Fruit fly (Drosophila melanogaster) whole organism, prepupa: ENCODE measurements around the gene Nuak.
A peak's percentile ranks its signal among the peaks of the same experiment; 100 is the strongest.

Experiments used
- Blimp-1 ChIP-seq: fragments of 200-800 bp; sonication (Bioruptor generic); optimal IDR thresholded peaks from 3 replicates; lab custom pipeline; 2017; ENCODE audit warnings: missing biosample characterization, missing genetic modification characterization, mild to moderate bottlenecking, moderate library complexity, missing genetic modification reagents
- CG10631 ChIP-seq: fragments of 200-800 bp; sonication (Bioruptor generic); optimal IDR thresholded peaks from 2 replicates; lab custom pipeline; 2016; ENCODE audit warnings: missing biosample characterization, missing genetic modification characterization
- CG10669 ChIP-seq: fragments of 200-800 bp; sonication (Bioruptor generic); optimal IDR thresholded peaks from 3 replicates; lab custom pipeline; 2018; ENCODE audit warnings: missing biosample characterization, mild to moderate bottlenecking, missing genetic modification characterization, moderate library complexity
- CG11294 ChIP-seq: fragments of 200-800 bp; sonication (Bioruptor generic); IDR thresholded peaks from 2 replicates; pipeline ENCODE4 v1.3.6; 2022; ENCODE audit warnings: missing biosample characterization, missing genetic modification characterization
- CG11762 ChIP-seq: fragments of 200-800 bp; sonication (Bioruptor generic); optimal IDR thresholded peaks from 3 replicates; lab custom pipeline; 2016; ENCODE audit warnings: missing biosample characterization, missing genetic modification characterization; ENCODE audit not compliant: insufficient read depth
- CG11902 ChIP-seq: fragments of 200-800 bp; sonication (Bioruptor generic); optimal IDR thresholded peaks from 3 replicates; lab custom pipeline; 2016; ENCODE audit warnings: missing biosample characterization, missing genetic modification characterization
- CG15336 ChIP-seq: fragments of 200-800 bp; sonication (Bioruptor generic); IDR thresholded peaks from 2 replicates; pipeline ENCODE4 v1.3.6; 2022; ENCODE audit warnings: missing biosample characterization, missing genetic modification characterization
- CG3032 ChIP-seq: fragments of 200-800 bp; optimal IDR thresholded peaks from 2 replicates; lab custom pipeline; 2019; ENCODE audit warnings: missing biosample characterization, mild to moderate bottlenecking, missing genetic modification characterization, moderate library complexity
- CG31627 ChIP-seq: fragments of 200-800 bp; sonication (Bioruptor generic); optimal IDR thresholded peaks from 3 replicates; lab custom pipeline; 2016; ENCODE audit warnings: missing biosample characterization, missing genetic modification characterization
- CG34406 ChIP-seq: fragments of 200-800 bp; sonication (Bioruptor generic); optimal IDR thresholded peaks from 3 replicates; lab custom pipeline; 2016; ENCODE audit warnings: missing biosample characterization, missing genetic modification characterization
- CG3919 ChIP-seq: fragments of 200-800 bp; sonication (Bioruptor generic); optimal IDR thresholded peaks from 3 replicates; lab custom pipeline; 2016; ENCODE audit warnings: missing biosample characterization, missing genetic modification characterization
- CG4318 ChIP-seq: fragments of 200-800 bp; sonication (Bioruptor generic); optimal IDR thresholded peaks from 3 replicates; lab custom pipeline; 2017; ENCODE audit warnings: missing biosample characterization, mild to moderate bottlenecking, missing genetic modification characterization
- CG6163 ChIP-seq: fragments of 200-800 bp; sonication (Bioruptor generic); IDR thresholded peaks from 3 replicates; pipeline ENCODE4 v1.3.6; 2022; ENCODE audit warnings: missing biosample characterization, missing genetic modification characterization
- CG6276 ChIP-seq: fragments of 200-800 bp; sonication (Bioruptor generic); optimal IDR thresholded peaks from 2 replicates; lab custom pipeline; 2017; ENCODE audit warnings: missing biosample characterization, mild to moderate bottlenecking, missing genetic modification characterization
- CG6792 ChIP-seq: fragments of 200-800 bp; sonication (Bioruptor generic); optimal IDR thresholded peaks from 3 replicates; lab custom pipeline; 2016; ENCODE audit warnings: missing biosample characterization, missing genetic modification characterization
- CG6808 ChIP-seq: fragments of 200-800 bp; sonication (Bioruptor generic); optimal IDR thresholded peaks from 3 replicates; lab custom pipeline; 2017; ENCODE audit warnings: missing biosample characterization, missing genetic modification characterization, mild to moderate bottlenecking, moderate library complexity, missing genetic modification reagents
- CG6854 ChIP-seq: fragments of 200-800 bp; sonication (Bioruptor generic); optimal IDR thresholded peaks from 2 replicates; lab custom pipeline; 2017; ENCODE audit warnings: missing biosample characterization, mild to moderate bottlenecking, missing genetic modification characterization
- CG7368 ChIP-seq: fragments of 200-800 bp; sonication (Bioruptor generic); optimal IDR thresholded peaks from 3 replicates; lab custom pipeline; 2016; ENCODE audit warnings: missing biosample characterization, missing genetic modification characterization
- CG8119 ChIP-seq: fragments of 200-800 bp; sonication (Bioruptor generic); IDR thresholded peaks from 3 replicates; pipeline ENCODE4 v1.3.6; 2022; ENCODE audit warnings: missing biosample characterization, missing genetic modification characterization
- CG8632 ChIP-seq: fragments of 200-800 bp; sonication (Bioruptor generic); optimal IDR thresholded peaks from 3 replicates; lab custom pipeline; 2016; ENCODE audit warnings: missing biosample characterization, missing genetic modification characterization
- CG9139 ChIP-seq: fragments of 200-800 bp; sonication (Bioruptor generic); optimal IDR thresholded peaks from 3 replicates; lab custom pipeline; 2017; ENCODE audit warnings: missing biosample characterization, mild to moderate bottlenecking, missing genetic modification characterization
- Eip75B ChIP-seq: fragments of 200-800 bp; sonication (Bioruptor generic); optimal IDR thresholded peaks from 3 replicates; lab custom pipeline; 2016; ENCODE audit warnings: missing biosample characterization, missing genetic modification characterization
- Eip78C ChIP-seq: fragments of 200-800 bp; sonication (Bioruptor generic); peaks from one replicate; lab custom pipeline; 2016; ENCODE audit warnings: missing biosample characterization, missing genetic modification characterization
- Eip93F ChIP-seq: fragments of 200-800 bp; sonication (Bioruptor generic); optimal IDR thresholded peaks from 2 replicates; lab custom pipeline; 2016; ENCODE audit warnings: missing biosample characterization, mild to moderate bottlenecking, missing genetic modification characterization
- Ets21C ChIP-seq: fragments of 200-800 bp; sonication (Bioruptor generic); optimal IDR thresholded peaks from 3 replicates; lab custom pipeline; 2016; ENCODE audit warnings: missing biosample characterization, missing genetic modification characterization
- Ets96B ChIP-seq: fragments of 200-800 bp; optimal IDR thresholded peaks from 2 replicates; lab custom pipeline; 2019; ENCODE audit warnings: missing biosample characterization, mild to moderate bottlenecking, missing genetic modification characterization, moderate library complexity
- Gug ChIP-seq: fragments of 200-800 bp; sonication (Bioruptor generic); IDR thresholded peaks from 2 replicates; pipeline ENCODE4 v1.3.6; 2022; ENCODE audit warnings: missing biosample characterization, missing genetic modification characterization
- Hr39 ChIP-seq: fragments of 200-800 bp; sonication (Bioruptor generic); optimal IDR thresholded peaks from 2 replicates; lab custom pipeline; 2016; ENCODE audit warnings: missing biosample characterization, missing genetic modification characterization
- Hr4 ChIP-seq: fragments of 200-800 bp; sonication (Bioruptor generic); optimal IDR thresholded peaks from 3 replicates; lab custom pipeline; 2016; ENCODE audit warnings: missing biosample characterization, missing genetic modification characterization
- Lpt ChIP-seq: fragments of 200-800 bp; sonication (Bioruptor generic); optimal IDR thresholded peaks from 3 replicates; lab custom pipeline; 2016; ENCODE audit warnings: missing biosample characterization, missing genetic modification characterization
- OdsH ChIP-seq: fragments of 200-800 bp; sonication (Bioruptor generic); optimal IDR thresholded peaks from 3 replicates; lab custom pipeline; 2016; ENCODE audit warnings: missing biosample characterization, missing genetic modification characterization
- Smox ChIP-seq: fragments of 200-800 bp; sonication (Bioruptor generic); optimal IDR thresholded peaks from 3 replicates; lab custom pipeline; 2016; ENCODE audit warnings: missing biosample characterization, missing genetic modification characterization
- Sox102F ChIP-seq: fragments of 200-800 bp; sonication (Bioruptor generic); optimal IDR thresholded peaks from 2 replicates; lab custom pipeline; 2016; ENCODE audit warnings: missing biosample characterization, mild to moderate bottlenecking, missing genetic modification characterization
- Sox14 ChIP-seq: fragments of 200-800 bp; sonication (Bioruptor generic); optimal IDR thresholded peaks from 3 replicates; lab custom pipeline; 2016; ENCODE audit warnings: missing biosample characterization, missing genetic modification characterization
- Sox15 ChIP-seq: fragments of 200-800 bp; sonication (Bioruptor generic); optimal IDR thresholded peaks from 3 replicates; lab custom pipeline; 2016; ENCODE audit warnings: missing biosample characterization, missing genetic modification characterization
- achi ChIP-seq: fragments of 200-800 bp; sonication (Bioruptor generic); optimal IDR thresholded peaks from 3 replicates; lab custom pipeline; 2016; ENCODE audit warnings: missing biosample characterization, missing genetic modification characterization
- cyc ChIP-seq: fragments of 200-800 bp; sonication (Bioruptor generic); optimal IDR thresholded peaks from 3 replicates; lab custom pipeline; 2016; ENCODE audit warnings: missing biosample characterization, missing genetic modification characterization
- dac ChIP-seq: fragments of 200-800 bp; sonication (Bioruptor generic); optimal IDR thresholded peaks from 2 replicates; lab custom pipeline; 2017; ENCODE audit warnings: missing biosample characterization, mild to moderate bottlenecking, missing genetic modification characterization
- dsx ChIP-seq: fragments of 200-800 bp; optimal IDR thresholded peaks from 3 replicates; lab custom pipeline; 2019; ENCODE audit warnings: missing biosample characterization, mild to moderate bottlenecking, missing genetic modification characterization, moderate library complexity; ENCODE audit not compliant: poor library complexity, severe bottlenecking
- esn ChIP-seq: fragments of 200-800 bp; sonication (Bioruptor generic); optimal IDR thresholded peaks from 2 replicates; lab custom pipeline; 2016; ENCODE audit warnings: missing biosample characterization, mild to moderate bottlenecking, missing genetic modification characterization, moderate library complexity
- fd85E ChIP-seq: fragments of 200-800 bp; sonication (Bioruptor generic); optimal IDR thresholded peaks from 3 replicates; lab custom pipeline; 2016; ENCODE audit warnings: missing biosample characterization, missing genetic modification characterization
- net ChIP-seq: fragments of 200-800 bp; sonication (Bioruptor generic); optimal IDR thresholded peaks from 3 replicates; lab custom pipeline; 2016; ENCODE audit warnings: missing biosample characterization, missing genetic modification characterization
- pdm3 ChIP-seq: fragments of 200-800 bp; sonication (Bioruptor generic); optimal IDR thresholded peaks from 3 replicates; lab custom pipeline; 2016; ENCODE audit warnings: missing biosample characterization, missing genetic modification characterization
- spab ChIP-seq: fragments of 200-800 bp; sonication (Bioruptor generic); optimal IDR thresholded peaks from 2 replicates; lab custom pipeline; 2017; ENCODE audit warnings: missing biosample characterization, mild to moderate bottlenecking, missing genetic modification characterization, missing genetic modification reagents
- ss ChIP-seq, 2 experiments: fragments of 200-800 bp; sonication (Bioruptor generic); optimal IDR thresholded peaks; 2 replicates in 1 of 2; 3 replicates in 1 of 2; lab custom pipeline; 2017 to 2018; ENCODE audit warnings: mild to moderate bottlenecking in 2 of 2, missing biosample characterization in 2 of 2, missing genetic modification characterization in 2 of 2, moderate library complexity in 1 of 2
- svp ChIP-seq: fragments of 200-800 bp; sonication (Bioruptor generic); peaks from one replicate; lab custom pipeline; 2016; ENCODE audit warnings: missing biosample characterization, missing genetic modification characterization
- topi ChIP-seq: fragments of 200-800 bp; sonication (Bioruptor generic); optimal IDR thresholded peaks from 3 replicates; lab custom pipeline; 2016; ENCODE audit warnings: missing biosample characterization, missing genetic modification characterization
- vri ChIP-seq: fragments of 200-800 bp; sonication (Bioruptor generic); optimal IDR thresholded peaks from 3 replicates; lab custom pipeline; 2016; ENCODE audit warnings: missing biosample characterization, mild to moderate bottlenecking, missing genetic modification characterization

Gene Nuak

dm6 chr3R:10268865-10269442, 4.8 kb downstream of the Nuak start (continued):
- TF ChIP-seq vri (GFP tag; lab: Kevin White, UChicago): peak; percentile 60
- peak; percentile 79 for TF ChIP-seq CG34406 (GFP tag; lab: Kevin White, UChicago)
- peak; percentile 58 for TF ChIP-seq CG6276
- TF ChIP-seq dac (GFP tag; lab: Kevin White, UChicago): peak; percentile 16
- TF ChIP-seq Eip75B: peak; percentile 72
- TF ChIP-seq Eip93F (GFP tag; lab: Kevin White, UChicago): peak; percentile 64
- TF ChIP-seq CG10631: peak; percentile 66
- TF ChIP-seq CG3032 (tag; lab: Kevin White, UChicago): peak; percentile 57
- TF ChIP-seq CG6808 (GFP tag; lab: Kevin White, UChicago): peak; percentile 39
- TF ChIP-seq topi (GFP tag; lab: Kevin White, UChicago): peak; percentile 91
- peak; percentile 4 for TF ChIP-seq fd85E (GFP tag; lab: Kevin White, UChicago)
- peak; percentile 81 for TF ChIP-seq Sox14 (GFP tag; lab: Kevin White, UChicago)
- peak; percentile 94 for TF ChIP-seq cyc (GFP tag; lab: Kevin White, UChicago)
- TF ChIP-seq net (GFP tag; lab: Kevin White, UChicago): peak; percentile 53
- TF ChIP-seq OdsH: peak; percentile 82
- TF ChIP-seq Ets96B: peak; percentile 52
- peak; percentile 72 for TF ChIP-seq CG11762 (GFP tag; lab: Kevin White, UChicago)

- TF ChIP-seq CG11902 (GFP tag; lab: Kevin White, UChicago): no peak
- no peak for TF ChIP-seq CG6854 (GFP tag; lab: Kevin White, UChicago)
- TF ChIP-seq pdm3 (GFP tag; lab: Kevin White, UChicago): peak; percentile 42
- no peak for TF ChIP-seq CG15336 (GFP tag; lab: Robert Waterston, UW)
- TF ChIP-seq CG6163 (GFP tag; lab: Robert Waterston, UW): 0 out of 3 replicates have a peak, but pooled peaks have one; percentile 32
- no peak for TF ChIP-seq CG6276
- TF ChIP-seq CG3032 (tag; lab: Kevin White, UChicago): peak; percentile 47
- no peak for TF ChIP-seq CG6792
- no peak for TF ChIP-seq net (GFP tag; lab: Kevin White, UChicago)
- TF ChIP-seq spab (GFP tag; lab: Kevin White, UChicago): no peak
- no peak for TF ChIP-seq CG8119 (GFP tag; lab: Robert Waterston, UW)
- TF ChIP-seq Eip78C: peak; percentile 74
- no peak for TF ChIP-seq Ets21C
- TF ChIP-seq Sox14 (GFP tag; lab: Kevin White, UChicago): peak; percentile 7
- TF ChIP-seq esn (GFP tag; lab: Kevin White, UChicago): no peak
- TF ChIP-seq cyc (GFP tag; lab: Kevin White, UChicago): no peak
- no peak for TF ChIP-seq CG11762 (GFP tag; lab: Kevin White, UChicago)
- no peak for TF ChIP-seq fd85E (GFP tag; lab: Kevin White, UChicago)
- peak; percentile 5 for TF ChIP-seq achi (GFP tag; lab: Kevin White, UChicago)
- TF ChIP-seq Sox15 (GFP tag; lab: Kevin White, UChicago): no peak
- TF ChIP-seq Ets96B: peak; percentile 59
- TF ChIP-seq ss (GFP tag; optimal IDR thresholded peaks at IDR 0.05; lab: Kevin White, UChicago): no peak
- TF ChIP-seq CG8632 (GFP tag; lab: Kevin White, UChicago): no peak
- TF ChIP-seq CG10669 (GFP tag; lab: Kevin White, UChicago): peak; percentile 43
- no peak for TF ChIP-seq Blimp-1
- no peak for TF ChIP-seq Hr4 (GFP tag; lab: Kevin White, UChicago)
- TF ChIP-seq Eip75B: no peak
- no peak for TF ChIP-seq CG3919 (GFP tag; lab: Kevin White, UChicago)
- TF ChIP-seq topi (GFP tag; lab: Kevin White, UChicago): no peak
- peak; percentile 15 for TF ChIP-seq Sox102F (GFP tag; lab: Kevin White, UChicago)
- TF ChIP-seq CG9139: no peak
- TF ChIP-seq Lpt (GFP tag; lab: Kevin White, UChicago): no peak
- peak; percentile 21 for TF ChIP-seq CG31627 (GFP tag; lab: Kevin White, UChicago)
- TF ChIP-seq CG11294 (GFP tag; lab: Robert Waterston, UW): no peak
- TF ChIP-seq Smox (GFP tag; lab: Kevin White, UChicago): no peak
- TF ChIP-seq CG7368 (GFP tag; lab: Kevin White, UChicago): no peak
- TF ChIP-seq Hr39 (GFP tag; lab: Kevin White, UChicago): peak; percentile 34
- peak; percentile 40 for TF ChIP-seq dsx (GFP tag; lab: Kevin White, UChicago)
- no peak for TF ChIP-seq CG6808 (GFP tag; lab: Kevin White, UChicago)
- no peak for TF ChIP-seq CG4318
- TF ChIP-seq Gug (GFP tag; lab: Robert Waterston, UW): no peak
- TF ChIP-seq svp (GFP tag; lab: Kevin White, UChicago): no peak
These were observed 5.9 kb downstream of the Nuak start for dm6 chr3R:10269921-10270431.
